Fruit fly (Drosophila melanogaster) whole organism, embryonic: ENCODE results near the gene Mlc2.

Experiments
- Adf1 ChIP-seq: fragments of 200-800 bp; sonication (Bioruptor generic); IDR thresholded peaks from 2 replicates; pipeline ENCODE4 v1.3.6; 2022; ENCODE audit warnings: missing biosample characterization, missing genetic modification characterization
- Atf6 ChIP-seq: fragments of 200-800 bp; sonication (Bioruptor generic); IDR thresholded peaks from 2 replicates; pipeline ENCODE4 v1.3.6; 2022; ENCODE audit warnings: missing biosample characterization, missing genetic modification characterization
- Blimp-1 ChIP-seq: fragments of 200-800 bp; sonication (Bioruptor generic); optimal IDR thresholded peaks from 3 replicates; lab custom pipeline; 2018; ENCODE audit warnings: missing biosample characterization, missing genetic modification characterization, mild to moderate bottlenecking, moderate library complexity, missing genetic modification reagents
- CG11695 ChIP-seq: fragments of 200-800 bp; sonication (Bioruptor generic); IDR thresholded peaks from 3 replicates; pipeline ENCODE4 v1.3.6; 2022; ENCODE audit warnings: missing biosample characterization, missing genetic modification characterization
- CG1603 ChIP-seq: fragments of 200-800 bp; sonication (Bioruptor generic); optimal IDR thresholded peaks from 2 replicates; lab custom pipeline; 2019; ENCODE audit warnings: missing biosample characterization, mild to moderate bottlenecking, missing genetic modification characterization, moderate library complexity
- CG17328 ChIP-seq: fragments of 200-800 bp; sonication (Bioruptor generic); IDR thresholded peaks from 2 replicates; pipeline ENCODE4 v1.3.6; 2022; ENCODE audit warnings: missing biosample characterization, missing genetic modification characterization
- CG17568 ChIP-seq: fragments of 200-800 bp; sonication (Bioruptor generic); optimal IDR thresholded peaks from 2 replicates; lab custom pipeline; 2018; ENCODE audit warnings: missing biosample characterization, mild to moderate bottlenecking, missing genetic modification characterization, moderate library complexity
- CG2712 ChIP-seq: fragments of 200-800 bp; optimal IDR thresholded peaks from 3 replicates; lab custom pipeline; 2019; ENCODE audit warnings: missing biosample characterization, mild to moderate bottlenecking, missing genetic modification characterization, moderate library complexity
- CG2875 ChIP-seq: fragments of 200-800 bp; sonication (Bioruptor generic); optimal IDR thresholded peaks from 2 replicates; lab custom pipeline; 2017; ENCODE audit warnings: missing biosample characterization, mild to moderate bottlenecking, missing genetic modification characterization, missing genetic modification reagents
- CG30403 ChIP-seq: fragments of 200-800 bp; sonication (Bioruptor generic); optimal IDR thresholded peaks from 3 replicates; lab custom pipeline; 2016; ENCODE audit warnings: missing biosample characterization, missing genetic modification characterization
- CG32772 ChIP-seq: fragments of 200-800 bp; sonication (Bioruptor generic); IDR thresholded peaks from 2 replicates; pipeline ENCODE4 v1.3.6; 2022; ENCODE audit warnings: missing biosample characterization, missing genetic modification characterization
- CG33213 ChIP-seq: fragments of 200-800 bp; sonication (Bioruptor generic); optimal IDR thresholded peaks from 3 replicates; lab custom pipeline; 2016; ENCODE audit warnings: missing biosample characterization, missing genetic modification characterization
- CG33557 ChIP-seq: fragments of 200-800 bp; sonication (Bioruptor generic); optimal IDR thresholded peaks from 2 replicates; lab custom pipeline; 2019; ENCODE audit warnings: missing biosample characterization, mild to moderate bottlenecking, missing genetic modification characterization, moderate library complexity
- CG3407 ChIP-seq: fragments of 200-800 bp; sonication (Bioruptor generic); optimal IDR thresholded peaks from 2 replicates; lab custom pipeline; 2018; ENCODE audit warnings: missing biosample characterization, mild to moderate bottlenecking, missing genetic modification characterization
- CG4707 ChIP-seq: fragments of 200-800 bp; sonication (Bioruptor generic); optimal IDR thresholded peaks from 2 replicates; lab custom pipeline; 2018; ENCODE audit warnings: missing biosample characterization, mild to moderate bottlenecking, missing genetic modification characterization, moderate library complexity
- CG4730 ChIP-seq: fragments of 200-800 bp; sonication (Bioruptor generic); IDR thresholded peaks from 2 replicates; pipeline ENCODE4 v1.3.6; 2022; ENCODE audit warnings: missing biosample characterization, missing genetic modification characterization
- CG4820 ChIP-seq: fragments of 200-800 bp; sonication (Bioruptor generic); optimal IDR thresholded peaks from 3 replicates; lab custom pipeline; 2016; ENCODE audit warnings: missing biosample characterization, missing genetic modification characterization
- CG8281 ChIP-seq: fragments of 200-800 bp; sonication (Bioruptor generic); optimal IDR thresholded peaks from 2 replicates; lab custom pipeline; 2018; ENCODE audit warnings: missing biosample characterization, mild to moderate bottlenecking, missing genetic modification characterization, moderate library complexity
- CG9817 ChIP-seq: fragments of 200-800 bp; sonication (Bioruptor generic); optimal IDR thresholded peaks from 2 replicates; lab custom pipeline; 2018; ENCODE audit warnings: missing biosample characterization, mild to moderate bottlenecking, missing genetic modification characterization, moderate library complexity
- Drgx ChIP-seq: fragments of 200-800 bp; sonication (Bioruptor generic); IDR thresholded peaks from 2 replicates; pipeline ENCODE4 v1.3.6; 2022; ENCODE audit warnings: missing biosample characterization, missing genetic modification characterization
- Eip74EF ChIP-seq, 2 experiments: fragments of 200-800 bp in 1 of 2; fragments of >200 bp in 1 of 2; sonication (Bioruptor generic) in 1 of 2; optimal IDR thresholded peaks; 2 replicates each; lab custom pipeline; 2017 to 2019; ENCODE audit warnings: missing biosample characterization in 2 of 2, missing genetic modification characterization in 2 of 2, mild to moderate bottlenecking in 1 of 2, moderate library complexity in 1 of 2
- Hand ChIP-seq: fragments of 200-800 bp; sonication (Bioruptor generic); optimal IDR thresholded peaks from 2 replicates; lab custom pipeline; 2017; ENCODE audit warnings: mild to moderate bottlenecking, missing biosample characterization, missing genetic modification reagents, missing genetic modification characterization
- Hey ChIP-seq: fragments of 200-800 bp; sonication (Bioruptor generic); optimal IDR thresholded peaks from 3 replicates; lab custom pipeline; 2018; ENCODE audit warnings: missing biosample characterization, mild to moderate bottlenecking, missing genetic modification characterization
- Med ChIP-seq: fragments of 200-800 bp; sonication (Bioruptor generic); peaks from one replicate; lab custom pipeline; 2016; ENCODE audit warnings: missing biosample characterization, missing genetic modification characterization, mild to moderate bottlenecking, inconsistent platforms, moderate library complexity
- Mrtf ChIP-seq: fragments of 200-800 bp; sonication (Bioruptor generic); IDR thresholded peaks from 3 replicates; pipeline ENCODE4 v1.3.6; 2022; ENCODE audit warnings: missing biosample characterization, missing genetic modification characterization
- Rx ChIP-seq: fragments of 200-800 bp; sonication (Bioruptor generic); IDR thresholded peaks from 2 replicates; pipeline ENCODE4 v1.3.6; 2022; ENCODE audit warnings: missing biosample characterization, missing genetic modification characterization
- az2 ChIP-seq: fragments of 200-800 bp; sonication (Bioruptor generic); optimal IDR thresholded peaks from 3 replicates; lab custom pipeline; 2016; ENCODE audit warnings: missing biosample characterization, missing genetic modification characterization
- bab2 ChIP-seq: fragments of 200-800 bp; sonication (Bioruptor generic); optimal IDR thresholded peaks from 2 replicates; lab custom pipeline; 2016; ENCODE audit warnings: missing biosample characterization, missing genetic modification characterization
- btn ChIP-seq: fragments of 200-800 bp; sonication (Bioruptor generic); optimal IDR thresholded peaks from 2 replicates; lab custom pipeline; 2016; ENCODE audit warnings: missing biosample characterization, missing genetic modification characterization
- cad ChIP-seq: fragments of >200 bp; optimal IDR thresholded peaks from 2 replicates; lab custom pipeline; 2017; ENCODE audit warnings: missing biosample characterization, missing genetic modification characterization
- chif ChIP-seq, 2 experiments: fragments of 200-800 bp; sonication (Bioruptor generic); optimal IDR thresholded peaks; 3 replicates each; lab custom pipeline; 2016; ENCODE audit warnings: missing biosample characterization in 2 of 2, missing genetic modification characterization in 2 of 2
- chinmo ChIP-seq: fragments of 200-800 bp; sonication (Bioruptor generic); IDR thresholded peaks from 4 replicates; pipeline ENCODE4 v1.3.6; 2022; ENCODE audit warnings: missing biosample characterization, missing genetic modification characterization; ENCODE audit not compliant: partially characterized antibody
- dmrt99B ChIP-seq: fragments of 200-800 bp; sonication (Bioruptor generic); optimal IDR thresholded peaks from 2 replicates; lab custom pipeline; 2018; ENCODE audit warnings: missing biosample characterization, mild to moderate bottlenecking, missing genetic modification characterization, moderate library complexity
- ewg ChIP-seq: fragments of 200-800 bp; sonication (Bioruptor generic); optimal IDR thresholded peaks from 3 replicates; lab custom pipeline; 2017; ENCODE audit warnings: mild to moderate bottlenecking, missing biosample characterization, missing genetic modification reagents, missing genetic modification characterization
- gce ChIP-seq: fragments of 200-800 bp; sonication (Bioruptor generic); IDR thresholded peaks from 3 replicates; pipeline ENCODE4 v1.3.6; 2022; ENCODE audit warnings: missing biosample characterization, missing genetic modification characterization
- gfzf ChIP-seq: fragments of 200-800 bp; sonication (Bioruptor generic); optimal IDR thresholded peaks from 2 replicates; lab custom pipeline; 2016; ENCODE audit warnings: missing biosample characterization, mild to moderate bottlenecking, missing genetic modification characterization, moderate library complexity
- grn ChIP-seq: fragments of 200-800 bp; sonication (Bioruptor generic); optimal IDR thresholded peaks from 3 replicates; lab custom pipeline; 2017; ENCODE audit warnings: missing biosample characterization, missing genetic modification characterization
- ind ChIP-seq: fragments of 200-800 bp; sonication (Bioruptor generic); optimal IDR thresholded peaks from 3 replicates; lab custom pipeline; 2016; ENCODE audit warnings: missing biosample characterization, missing genetic modification characterization
- lola ChIP-seq, 3 experiments: fragments of >200 bp in 2 of 3; fragments of 200-800 bp in 1 of 3; sonication (Bioruptor generic) in 1 of 3; optimal IDR thresholded peaks; 2 replicates each; lab custom pipeline; 2017 to 2019; ENCODE audit warnings: missing biosample characterization in 3 of 3, missing genetic modification characterization in 3 of 3, mild to moderate bottlenecking in 1 of 3, moderate library complexity in 1 of 3
- nau ChIP-seq: fragments of 200-800 bp; sonication (Bioruptor generic); optimal IDR thresholded peaks from 3 replicates; lab custom pipeline; 2017; ENCODE audit warnings: missing biosample characterization, mild to moderate bottlenecking, missing genetic modification characterization, missing genetic modification reagents
- psq ChIP-seq: fragments of 200-800 bp; sonication (Bioruptor generic); optimal IDR thresholded peaks from 2 replicates; lab custom pipeline; 2017; ENCODE audit warnings: missing biosample characterization, missing genetic modification characterization
- ro ChIP-seq: fragments of 200-800 bp; sonication (Bioruptor generic); IDR thresholded peaks from 2 replicates; pipeline ENCODE4 v1.3.6; 2022; ENCODE audit warnings: missing biosample characterization, missing genetic modification characterization
- row ChIP-seq: fragments of 200-800 bp; sonication (Bioruptor generic); IDR thresholded peaks from 3 replicates; pipeline ENCODE4 v1.3.6; 2022; ENCODE audit warnings: missing biosample characterization, missing genetic modification characterization
- sisA ChIP-seq: fragments of 200-800 bp; sonication (Bioruptor generic); IDR thresholded peaks from 2 replicates; pipeline ENCODE4 v1.3.6; 2022; ENCODE audit warnings: missing biosample characterization, missing genetic modification characterization
- slbo ChIP-seq: fragments of 200-800 bp; sonication (Bioruptor generic); IDR thresholded peaks from 2 replicates; pipeline ENCODE4 v1.3.6; 2022; ENCODE audit warnings: missing biosample characterization, missing genetic modification characterization
- ttk ChIP-seq: fragments of 200-800 bp; sonication (Bioruptor generic); IDR thresholded peaks from 2 replicates; pipeline ENCODE4 v2.1.2; 2022; ENCODE audit warnings: missing biosample characterization, missing genetic modification characterization
- tx ChIP-seq: fragments of 200-800 bp; sonication (Bioruptor generic); optimal IDR thresholded peaks from 2 replicates; lab custom pipeline; 2016; ENCODE audit warnings: missing biosample characterization, missing genetic modification characterization
- vvl ChIP-seq: fragments of 200-800 bp; sonication (Bioruptor generic); IDR thresholded peaks from 2 replicates; pipeline ENCODE4 v1.3.6; 2022; ENCODE audit warnings: missing biosample characterization, missing genetic modification characterization

The Mlc2 gene

DNA sequence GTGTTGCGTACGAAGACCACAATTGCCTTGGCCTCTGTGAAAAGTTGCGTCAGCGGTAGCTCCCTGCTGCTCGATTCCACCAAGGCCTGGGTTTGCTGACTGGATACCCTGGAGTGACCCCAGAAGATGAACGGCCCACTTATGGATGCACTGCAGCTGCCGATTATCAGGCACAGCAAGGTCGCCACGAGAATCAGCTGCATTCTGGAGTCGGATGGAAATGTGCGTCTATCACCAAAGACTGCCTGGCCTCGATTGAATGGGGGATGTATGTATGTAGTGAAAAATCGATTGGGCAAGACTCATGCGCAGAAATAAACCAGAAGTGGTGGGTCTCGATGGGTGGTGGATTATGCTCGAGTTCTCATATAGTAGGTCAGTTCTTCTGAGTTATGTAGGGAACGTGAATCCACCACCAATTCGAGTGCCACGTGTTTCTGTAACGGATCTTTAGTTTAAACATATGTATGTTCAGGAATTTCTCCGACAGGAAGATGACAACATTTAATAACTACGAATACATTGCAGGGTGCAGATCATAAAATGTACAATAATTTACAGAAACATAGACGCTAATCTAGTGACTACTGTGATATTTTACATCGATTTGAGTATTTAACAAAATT lies 8.1 kb downstream of the Mlc2 start, which contains the start of gene VhaAC45RP (continued):
- no peak for TF ChIP-seq CG1603 (tag; lab: Kevin White, UChicago)
- no peak for TF ChIP-seq tx (GFP tag; lab: Kevin White, UChicago)

- TF ChIP-seq grn (GFP tag; lab: Kevin White, UChicago) (no peak), Rx (GFP tag; lab: Robert Waterston, UW) (peak; percentile 36; the same call in 1 of the 2 replicates), CG9817 (tag; lab: Kevin White, UChicago) (no peak), CG32772 (GFP tag; lab: Robert Waterston, UW) (0 out of 2 replicates have a peak, but pooled peaks have one; percentile 18), slbo (GFP tag; lab: Robert Waterston, UW) (0 out of 2 replicates have a peak, but pooled peaks have one; percentile 9), nau (GFP tag; lab: Kevin White, UChicago) (no peak), Hey (tag; lab: Kevin White, UChicago) (no peak), CG2875 (GFP tag; lab: Kevin White, UChicago) (no peak), CG33557 (no peak), sisA (peak; percentile 55; the same call in 1 of the 2 replicates), ttk (GFP tag; lab: Robert Waterston, UW) (peak; percentile 48), chif (GFP tag; optimal IDR thresholded peaks at IDR 0.05; lab: Kevin White, UChicago) (peak; percentile 14 to 18), ro (GFP tag; lab: Robert Waterston, UW) (no peak), ewg (GFP tag; lab: Kevin White, UChicago) (peak; percentile 25), Drgx (GFP tag; lab: Robert Waterston, UW) (peak; percentile 86), CG4730 (GFP tag; lab: Robert Waterston, UW) (no peak), CG3407 (GFP tag; lab: Kevin White, UChicago) (no peak), Mrtf (GFP tag; lab: Robert Waterston, UW) (peak; percentile 31; the same call in 1 of the 3 replicates), CG4707 (GFP tag; lab: Kevin White, UChicago) (peak; percentile 16), CG17568 (GFP tag; lab: Kevin White, UChicago) (no peak), gfzf (GFP tag; lab: Kevin White, UChicago) (no peak), Eip74EF (GFP tag; optimal IDR thresholded peaks at IDR 0.05; lab: Kevin White, UChicago) (peak in 1 of 2 experiments; percentile 42), lola (GFP tag; optimal IDR thresholded peaks at IDR 0.05; lab: Kevin White, UChicago) (no peak), az2 (peak; percentile 35), dmrt99B (peak; percentile 64), CG11695 (GFP tag; lab: Robert Waterston, UW) (0 out of 3 replicates have a peak, but pooled peaks have one; percentile 12), CG33213 (no peak), CG4820 (peak; percentile 5), cad (no peak), CG8281 (tag; lab: Kevin White, UChicago) (no peak), Blimp-1 (peak; percentile 69), ind (GFP tag; lab: Kevin White, UChicago) (peak; percentile 34), CG2712 (tag; lab: Kevin White, UChicago) (peak; percentile 42), Adf1 (no peak), row (GFP tag; lab: Robert Waterston, UW) (peak; percentile 54), CG30403 (GFP tag; lab: Kevin White, UChicago) (peak; percentile 32), vvl (GFP tag; lab: Robert Waterston, UW) (peak; percentile 84), psq (GFP tag; lab: Kevin White, UChicago) (no peak), gce (GFP tag; lab: Robert Waterston, UW) (peak; percentile 54; the same call in 1 of the 3 replicates), Hand (no peak), bab2 (GFP tag; lab: Kevin White, UChicago) (peak; percentile 12), Atf6 (GFP tag; lab: Robert Waterston, UW) (0 out of 2 replicates have a peak, but pooled peaks have one; percentile 31), btn (GFP tag; lab: Kevin White, UChicago) (peak; percentile 27), CG17328 (GFP tag; lab: Robert Waterston, UW) (peak; percentile 53), chinmo (GFP tag; lab: Robert Waterston, UW) (no peak), Med (peak; percentile 81)
These were observed 10.2 kb downstream of the Mlc2 start for dm6 chr3R:30164162-30164561.
